Worm (Caenorhabditis elegans) whole organism, early embryonic: ENCODE results near the gene Y116A8C.24.

ENCODE experiments used
- F13C5.2 ChIP-seq: sonication (generic microtip); optimal IDR thresholded peaks from 2 replicates; lab custom pipeline; 2017; ENCODE audit warnings: mild to moderate bottlenecking, missing genetic modification characterization, inconsistent platforms, missing compliant biosample characterization
- aly-1 ChIP-seq: sonication (generic microtip); optimal IDR thresholded peaks from 2 replicates; lab custom pipeline; 2016; ENCODE audit warnings: missing genetic modification characterization, missing compliant biosample characterization
- ama-1 ChIP-seq: fragments of 150-350 bp; optimal IDR thresholded peaks from 2 replicates; lab custom pipeline; 2014
- ets-7 ChIP-seq: sonication (generic microtip); optimal IDR thresholded peaks from 2 replicates; lab custom pipeline; 2016; ENCODE audit warnings: missing genotype, missing genetic modification characterization, missing compliant biosample characterization
- flt-1 ChIP-seq: fragments of 200-800 bp; sonication (Bioruptor generic); IDR thresholded peaks from 2 replicates; pipeline ENCODE4 v1.3.6; 2022; ENCODE audit warnings: missing genetic modification characterization, missing compliant biosample characterization
- hmg-4 ChIP-seq: fragments of 200-800 bp; sonication (Bioruptor generic); optimal IDR thresholded peaks from 2 replicates; lab custom pipeline; 2018; ENCODE audit warnings: mild to moderate bottlenecking, missing genetic modification characterization, missing compliant biosample characterization
- hnd-1 ChIP-seq: sonication (generic microtip); optimal IDR thresholded peaks from 2 replicates; lab custom pipeline; 2016; ENCODE audit warnings: missing genetic modification characterization, missing compliant biosample characterization
- pes-1 ChIP-seq: fragments of 200-800 bp; sonication (Bioruptor generic); IDR thresholded peaks from 2 replicates; pipeline ENCODE4 v1.3.6; 2022; ENCODE audit warnings: missing genetic modification reagents, missing genetic modification characterization, missing compliant biosample characterization
- scrt-1 ChIP-seq: fragments of 200-800 bp; sonication (Bioruptor generic); IDR thresholded peaks from 2 replicates; pipeline ENCODE4 v1.3.6; 2022; ENCODE audit warnings: missing genetic modification characterization, missing compliant biosample characterization
- tbx-11 ChIP-seq: fragments of 200-800 bp; sonication (Bioruptor generic); IDR thresholded peaks from 2 replicates; pipeline ENCODE4 v1.3.6; 2022; ENCODE audit warnings: missing genetic modification characterization, missing compliant biosample characterization
- tbx-37 ChIP-seq: fragments of 200-800 bp; sonication (Bioruptor generic); conservative IDR thresholded peaks from 2 replicates; pipeline ENCODE4 v1.3.6; 2022; ENCODE audit warnings: missing genetic modification reagents, missing genetic modification characterization, missing compliant biosample characterization
- tra-4 ChIP-seq: sonication (generic microtip); optimal IDR thresholded peaks from 2 replicates; lab custom pipeline; 2017; ENCODE audit warnings: missing genetic modification characterization, missing compliant biosample characterization

ce11 chrIV:17099113-17099512 lies 28.4 kb upstream of the Y116A8C.24 start:
- TF ChIP-seq ets-7 (tag; lab: Kevin White, UChicago) (no peak), ama-1 (lab: Kevin White, UChicago) (no peak), aly-1 (tag; lab: Kevin White, UChicago) (no peak), hmg-4 (GFP tag; lab: Kevin White, UChicago) (no peak), tbx-37 (GFP tag; lab: Robert Waterston, UW) (no peak), pes-1 (0 out of 2 replicates have a peak, but pooled peaks have one; percentile 51), hnd-1 (no peak), scrt-1 (GFP tag; lab: Robert Waterston, UW) (no peak), flt-1 (GFP tag; lab: Robert Waterston, UW) (no peak), tra-4 (tag; lab: Kevin White, UChicago) (no peak), tbx-11 (GFP tag; lab: Robert Waterston, UW) (no peak), F13C5.2 (tag; lab: Kevin White, UChicago) (no peak)
